Worm (Caenorhabditis elegans): ENCODE measurements around the gene M05D6.2.

Gene M05D6.2

DNA sequence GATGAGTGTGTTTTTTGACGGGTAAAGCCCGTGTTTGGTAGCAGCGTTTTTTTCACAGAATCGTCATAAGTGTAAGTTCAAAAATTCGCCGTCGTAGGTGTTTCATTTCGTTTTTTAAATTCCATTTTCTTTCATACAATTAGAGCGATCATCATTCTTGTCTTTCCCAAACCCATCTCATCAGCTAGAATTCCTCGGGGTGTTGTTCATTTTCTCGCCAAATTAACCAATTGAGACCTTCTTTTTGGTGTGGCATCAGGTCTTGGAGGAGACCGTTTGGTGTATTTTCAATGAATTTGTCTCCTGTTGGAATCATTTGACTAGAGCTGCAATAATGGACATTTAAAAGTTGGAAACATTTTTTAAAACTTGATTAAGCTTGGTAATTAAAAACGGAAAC lies 5.0 kb downstream of the M05D6.2 start:
- TF ChIP-seq ceh-28 (tag; optimal IDR thresholded peaks at IDR 0.05): no peak
- no peak for TF ChIP-seq nhr-25 (tag; optimal IDR thresholded peaks at IDR 0.05)
- no peak for TF ChIP-seq snpc-4 (tag; optimal IDR thresholded peaks at IDR 0.05)
- TF ChIP-seq fkh-10 (GFP tag; optimal IDR thresholded peaks at IDR 0.05): no peak
- no peak for TF ChIP-seq elt-2 (tag; optimal IDR thresholded peaks at IDR 0.05)
- TF ChIP-seq ama-1 (optimal IDR thresholded peaks at IDR 0.05): no peak
- no peak for TF ChIP-seq nhr-77 (tag; optimal IDR thresholded peaks at IDR 0.05)
- no peak for TF ChIP-seq nhr-12 (tag; optimal IDR thresholded peaks at IDR 0.05)
- no peak for TF ChIP-seq nhr-76 (tag; optimal IDR thresholded peaks at IDR 0.05)
- no peak for TF ChIP-seq sea-2 (GFP tag; optimal IDR thresholded peaks at IDR 0.05)
- TF ChIP-seq elt-1 (tag; optimal IDR thresholded peaks at IDR 0.05): no peak
- no peak for TF ChIP-seq nhr-67 (tag; optimal IDR thresholded peaks at IDR 0.05)
- TF ChIP-seq skn-1 (tag; optimal IDR thresholded peaks at IDR 0.05): no peak
- TF ChIP-seq unc-39 (tag; optimal IDR thresholded peaks at IDR 0.05): no peak
- TF ChIP-seq egl-5 (tag; optimal IDR thresholded peaks at IDR 0.05): no peak
- no peak for TF ChIP-seq lin-39 (tag; optimal IDR thresholded peaks at IDR 0.05)
- no peak for TF ChIP-seq unc-62 (GFP tag; optimal IDR thresholded peaks at IDR 0.05)
- no peak for TF ChIP-seq ZK546.5 (tag; optimal IDR thresholded peaks at IDR 0.05)

DNA sequence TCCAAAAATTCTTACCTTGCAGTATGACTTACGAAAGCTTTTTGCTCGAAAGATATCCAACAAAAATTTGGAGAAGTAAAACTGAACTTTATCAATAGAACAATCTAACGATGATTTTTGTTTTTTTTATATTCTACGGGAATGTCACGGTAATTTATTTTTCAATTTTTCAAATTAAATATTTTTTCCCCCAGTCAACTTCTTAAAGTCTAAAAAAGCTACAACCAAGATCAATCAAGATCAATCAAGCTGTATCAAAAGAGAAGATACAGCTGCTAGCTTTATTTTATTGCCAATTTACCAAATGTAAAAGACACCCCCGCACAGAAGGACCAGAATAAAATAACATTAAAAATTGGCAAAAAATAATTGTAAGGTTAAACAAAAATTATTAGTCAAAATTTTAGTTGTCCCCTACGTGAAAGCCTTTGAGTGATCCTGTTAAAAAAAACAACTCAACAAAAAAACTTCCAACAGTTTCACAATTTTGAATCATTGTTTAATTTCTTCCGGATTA lies 7.5 kb downstream of the M05D6.2 start, which contains the start of the genes M05D6.1 and M05D6.3:
Gene M05D6.1 (minus strand): TSS at position 101 of the 517 bp plus-strand sequence.
Gene M05D6.3 (plus strand): TSS at position 467 of the 517 bp plus-strand sequence.
- TF ChIP-seq unc-39 (tag; optimal IDR thresholded peaks at IDR 0.05): no peak
- no peak for TF ChIP-seq lin-39 (tag; optimal IDR thresholded peaks at IDR 0.05)
- TF ChIP-seq unc-62 (GFP tag; optimal IDR thresholded peaks at IDR 0.05): no peak
- no peak for TF ChIP-seq aly-2 (tag; optimal IDR thresholded peaks at IDR 0.05)
- TF ChIP-seq elt-1 (tag; optimal IDR thresholded peaks at IDR 0.05): no peak
- TF ChIP-seq fkh-10 (GFP tag; optimal IDR thresholded peaks at IDR 0.05): no peak
- TF ChIP-seq ztf-11 (tag; optimal IDR thresholded peaks at IDR 0.05): no peak
- no peak for TF ChIP-seq ceh-28 (tag; optimal IDR thresholded peaks at IDR 0.05)

DNA sequence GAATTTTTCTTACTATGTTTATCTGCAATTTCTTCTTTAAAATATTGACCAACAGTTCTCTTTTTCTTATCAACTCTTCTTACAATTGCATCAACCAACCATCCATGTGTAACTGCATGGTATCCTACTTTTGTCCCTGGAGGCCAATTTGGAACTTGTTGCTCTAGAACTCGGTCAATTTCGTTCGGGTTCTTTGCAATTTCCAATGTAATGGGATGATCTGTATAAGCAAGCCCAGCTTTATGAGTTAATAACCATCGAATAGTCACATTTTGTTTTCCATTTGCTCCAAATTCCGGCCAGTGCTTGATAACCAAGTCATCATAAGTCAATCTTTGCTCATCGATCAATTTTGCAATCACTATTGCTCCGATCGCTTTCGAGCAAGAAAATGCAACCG lies 11.4 kb downstream of the M05D6.2 start:
- no peak for TF ChIP-seq nhr-237 (tag; optimal IDR thresholded peaks at IDR 0.05)
- peak; percentile 20 for TF ChIP-seq pha-4 (tag; optimal IDR thresholded peaks at IDR 0.05)
- peak; percentile 11 for TF ChIP-seq elt-2 (tag; optimal IDR thresholded peaks at IDR 0.05)
- TF ChIP-seq nhr-43 (tag; optimal IDR thresholded peaks at IDR 0.05; ENCODE audit: poor library complexity, severe bottlenecking): peak; percentile 32
- TF ChIP-seq ama-1 (optimal IDR thresholded peaks at IDR 0.05): peak; percentile 83
- no peak for TF ChIP-seq R02D3.7 (tag; optimal IDR thresholded peaks at IDR 0.05)
- TF ChIP-seq elt-3 (tag; optimal IDR thresholded peaks at IDR 0.05): no peak
- TF ChIP-seq aly-2 (tag; optimal IDR thresholded peaks at IDR 0.05): no peak

DNA sequence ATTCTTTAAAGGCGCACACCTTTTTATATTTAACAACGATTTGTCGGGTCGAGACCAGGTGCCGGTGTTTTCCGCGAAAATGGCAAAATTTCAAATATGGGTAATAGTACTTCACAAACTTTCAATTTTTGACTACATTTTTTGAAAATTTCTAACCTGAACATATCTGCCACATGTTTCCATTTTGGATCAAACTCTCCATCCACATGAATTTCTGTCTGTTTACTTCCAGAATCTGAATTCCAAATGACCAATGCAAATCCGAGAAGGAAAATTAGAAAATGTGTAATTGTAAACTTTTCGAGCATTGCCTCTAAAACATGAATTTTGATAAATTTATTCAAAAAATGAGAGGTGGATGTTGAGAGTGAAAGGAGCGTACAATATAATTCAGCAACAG lies 12.3 kb downstream of the M05D6.2 start, which contains the start of gene lact-4:
Gene lact-4 (minus strand): TSS at position 313 of the 400 bp plus-strand sequence.
- TF ChIP-seq elt-2 (tag; optimal IDR thresholded peaks at IDR 0.05): no peak
- TF ChIP-seq pha-4 (tag; optimal IDR thresholded peaks at IDR 0.05): no peak
- TF ChIP-seq nhr-43 (tag; optimal IDR thresholded peaks at IDR 0.05; ENCODE audit: poor library complexity, severe bottlenecking): no peak
- no peak for TF ChIP-seq unc-62 (GFP tag; optimal IDR thresholded peaks at IDR 0.05)
- no peak for TF ChIP-seq nhr-12 (tag; optimal IDR thresholded peaks at IDR 0.05)
- no peak for TF ChIP-seq nhr-77 (tag; optimal IDR thresholded peaks at IDR 0.05)
- no peak for TF ChIP-seq snpc-4 (tag; optimal IDR thresholded peaks at IDR 0.05)
- no peak for TF ChIP-seq nhr-67 (tag; optimal IDR thresholded peaks at IDR 0.05)
- no peak for TF ChIP-seq jun-1 (tag; optimal IDR thresholded peaks at IDR 0.05)

DNA sequence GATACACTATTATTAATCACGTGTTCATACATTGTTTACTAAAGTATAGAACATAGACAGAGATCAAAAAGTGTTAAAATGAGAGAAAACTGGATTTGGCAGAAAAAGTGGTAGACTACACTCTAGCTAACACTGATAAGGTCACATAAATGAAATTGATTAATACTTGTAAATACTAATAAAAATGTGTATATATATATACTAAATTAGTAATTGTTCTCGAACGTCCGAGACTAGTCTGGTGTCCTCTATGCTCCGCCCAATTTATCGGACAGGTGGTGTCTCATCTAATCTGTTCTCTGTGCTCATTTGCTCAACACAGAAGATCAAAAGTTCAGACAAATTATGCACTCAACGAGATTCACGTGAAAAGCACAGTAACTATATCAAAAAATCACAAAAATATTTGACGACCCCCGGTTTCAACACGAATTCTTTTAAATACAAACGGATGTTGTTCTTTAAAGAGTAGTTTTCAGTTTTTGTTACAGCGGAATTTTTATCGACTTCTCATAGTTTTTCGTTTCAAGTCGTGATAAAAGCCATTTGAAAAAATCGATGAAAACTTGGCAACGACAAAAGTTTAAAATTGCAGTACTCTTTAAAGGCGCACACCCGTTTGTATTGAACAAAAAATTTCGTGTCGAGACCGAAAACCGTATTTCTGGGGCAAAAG lies 13.3 kb downstream of the M05D6.2 start:
- TF ChIP-seq ztf-4 (tag; optimal IDR thresholded peaks at IDR 0.05) (no peak), elt-1 (tag; optimal IDR thresholded peaks at IDR 0.05) (no peak), nhr-67 (tag; optimal IDR thresholded peaks at IDR 0.05) (no peak), elt-3 (tag; optimal IDR thresholded peaks at IDR 0.05) (no peak), lsy-12 (tag; optimal IDR thresholded peaks at IDR 0.05) (no peak), ceh-82 (tag; optimal IDR thresholded peaks at IDR 0.05) (no peak), nhr-76 (tag; optimal IDR thresholded peaks at IDR 0.05) (no peak), pha-4 (tag; optimal IDR thresholded peaks at IDR 0.05) (peak; percentile 50), egl-5 (tag; optimal IDR thresholded peaks at IDR 0.05) (peak; percentile 24), nhr-43 (tag; optimal IDR thresholded peaks at IDR 0.05; ENCODE audit: poor library complexity, severe bottlenecking) (peak; percentile 26), nhr-28 (tag; optimal IDR thresholded peaks at IDR 0.05) (no peak), sea-2 (GFP tag; optimal IDR thresholded peaks at IDR 0.05) (no peak), ceh-16 (tag; optimal IDR thresholded peaks at IDR 0.05) (no peak), nhr-11 (tag; optimal IDR thresholded peaks at IDR 0.05) (no peak), nhr-23 (tag; optimal IDR thresholded peaks at IDR 0.05) (no peak), ztf-11 (tag; optimal IDR thresholded peaks at IDR 0.05) (no peak), nhr-77 (tag; optimal IDR thresholded peaks at IDR 0.05) (no peak), eor-1 (tag; optimal IDR thresholded peaks at IDR 0.05) (no peak), zag-1 (tag; optimal IDR thresholded peaks at IDR 0.05) (no peak), unc-39 (tag; optimal IDR thresholded peaks at IDR 0.05) (no peak), mdl-1 (tag; optimal IDR thresholded peaks at IDR 0.05) (no peak), nhr-25 (tag; optimal IDR thresholded peaks at IDR 0.05) (no peak), unc-62 (GFP tag; optimal IDR thresholded peaks at IDR 0.05) (no peak), nhr-12 (tag; optimal IDR thresholded peaks at IDR 0.05) (no peak), nfya-1 (tag; optimal IDR thresholded peaks at IDR 0.05; ENCODE audit: insufficient read depth) (peak; percentile 37), pqm-1 (tag; optimal IDR thresholded peaks at IDR 0.05) (peak; percentile 3), hmg-11 (tag; optimal IDR thresholded peaks at IDR 0.05) (no peak), snpc-4 (tag; optimal IDR thresholded peaks at IDR 0.05) (no peak), lin-15B (tag; optimal IDR thresholded peaks at IDR 0.05) (no peak)
